Fruit fly (Drosophila melanogaster) whole organism, prepupa: ENCODE measurements around the gene Grx1.

Experiments used
- Blimp-1 ChIP-seq: fragments of 200-800 bp; sonication (Bioruptor generic); optimal IDR thresholded peaks from 3 replicates; lab custom pipeline; 2017; ENCODE audit warnings: missing biosample characterization, missing genetic modification characterization, mild to moderate bottlenecking, moderate library complexity, missing genetic modification reagents
- CG10631 ChIP-seq: fragments of 200-800 bp; sonication (Bioruptor generic); optimal IDR thresholded peaks from 2 replicates; lab custom pipeline; 2016; ENCODE audit warnings: missing biosample characterization, missing genetic modification characterization
- CG10669 ChIP-seq: fragments of 200-800 bp; sonication (Bioruptor generic); optimal IDR thresholded peaks from 3 replicates; lab custom pipeline; 2018; ENCODE audit warnings: missing biosample characterization, mild to moderate bottlenecking, missing genetic modification characterization, moderate library complexity
- CG11294 ChIP-seq: fragments of 200-800 bp; sonication (Bioruptor generic); IDR thresholded peaks from 2 replicates; pipeline ENCODE4 v1.3.6; 2022; ENCODE audit warnings: missing biosample characterization, missing genetic modification characterization
- CG11762 ChIP-seq: fragments of 200-800 bp; sonication (Bioruptor generic); optimal IDR thresholded peaks from 3 replicates; lab custom pipeline; 2016; ENCODE audit warnings: missing biosample characterization, missing genetic modification characterization; ENCODE audit not compliant: insufficient read depth
- CG11902 ChIP-seq: fragments of 200-800 bp; sonication (Bioruptor generic); optimal IDR thresholded peaks from 3 replicates; lab custom pipeline; 2016; ENCODE audit warnings: missing biosample characterization, missing genetic modification characterization
- CG15336 ChIP-seq: fragments of 200-800 bp; sonication (Bioruptor generic); IDR thresholded peaks from 2 replicates; pipeline ENCODE4 v1.3.6; 2022; ENCODE audit warnings: missing biosample characterization, missing genetic modification characterization
- CG3032 ChIP-seq: fragments of 200-800 bp; optimal IDR thresholded peaks from 2 replicates; lab custom pipeline; 2019; ENCODE audit warnings: missing biosample characterization, mild to moderate bottlenecking, missing genetic modification characterization, moderate library complexity
- CG31627 ChIP-seq: fragments of 200-800 bp; sonication (Bioruptor generic); optimal IDR thresholded peaks from 3 replicates; lab custom pipeline; 2016; ENCODE audit warnings: missing biosample characterization, missing genetic modification characterization
- CG32006 ChIP-seq: fragments of 200-800 bp; sonication (Bioruptor generic); optimal IDR thresholded peaks from 3 replicates; lab custom pipeline; 2017; ENCODE audit warnings: missing biosample characterization, mild to moderate bottlenecking, missing genetic modification characterization
- CG34406 ChIP-seq: fragments of 200-800 bp; sonication (Bioruptor generic); optimal IDR thresholded peaks from 3 replicates; lab custom pipeline; 2016; ENCODE audit warnings: missing biosample characterization, missing genetic modification characterization
- CG4318 ChIP-seq: fragments of 200-800 bp; sonication (Bioruptor generic); optimal IDR thresholded peaks from 3 replicates; lab custom pipeline; 2017; ENCODE audit warnings: missing biosample characterization, mild to moderate bottlenecking, missing genetic modification characterization
- CG6163 ChIP-seq: fragments of 200-800 bp; sonication (Bioruptor generic); IDR thresholded peaks from 3 replicates; pipeline ENCODE4 v1.3.6; 2022; ENCODE audit warnings: missing biosample characterization, missing genetic modification characterization
- CG6276 ChIP-seq: fragments of 200-800 bp; sonication (Bioruptor generic); optimal IDR thresholded peaks from 2 replicates; lab custom pipeline; 2017; ENCODE audit warnings: missing biosample characterization, mild to moderate bottlenecking, missing genetic modification characterization
- CG6792 ChIP-seq: fragments of 200-800 bp; sonication (Bioruptor generic); optimal IDR thresholded peaks from 3 replicates; lab custom pipeline; 2016; ENCODE audit warnings: missing biosample characterization, missing genetic modification characterization
- CG6808 ChIP-seq: fragments of 200-800 bp; sonication (Bioruptor generic); optimal IDR thresholded peaks from 3 replicates; lab custom pipeline; 2017; ENCODE audit warnings: missing biosample characterization, missing genetic modification characterization, mild to moderate bottlenecking, moderate library complexity, missing genetic modification reagents
- CG6854 ChIP-seq: fragments of 200-800 bp; sonication (Bioruptor generic); optimal IDR thresholded peaks from 2 replicates; lab custom pipeline; 2017; ENCODE audit warnings: missing biosample characterization, mild to moderate bottlenecking, missing genetic modification characterization
- CG8119 ChIP-seq: fragments of 200-800 bp; sonication (Bioruptor generic); IDR thresholded peaks from 3 replicates; pipeline ENCODE4 v1.3.6; 2022; ENCODE audit warnings: missing biosample characterization, missing genetic modification characterization
- CG8319 ChIP-seq: fragments of 200-800 bp; sonication (Bioruptor generic); optimal IDR thresholded peaks from 3 replicates; lab custom pipeline; 2016; ENCODE audit warnings: missing biosample characterization, missing genetic modification characterization
- CG8632 ChIP-seq: fragments of 200-800 bp; sonication (Bioruptor generic); optimal IDR thresholded peaks from 3 replicates; lab custom pipeline; 2016; ENCODE audit warnings: missing biosample characterization, missing genetic modification characterization
- CG9139 ChIP-seq: fragments of 200-800 bp; sonication (Bioruptor generic); optimal IDR thresholded peaks from 3 replicates; lab custom pipeline; 2017; ENCODE audit warnings: missing biosample characterization, mild to moderate bottlenecking, missing genetic modification characterization
- Eip78C ChIP-seq: fragments of 200-800 bp; sonication (Bioruptor generic); peaks from one replicate; lab custom pipeline; 2016; ENCODE audit warnings: missing biosample characterization, missing genetic modification characterization
- Ets21C ChIP-seq: fragments of 200-800 bp; sonication (Bioruptor generic); optimal IDR thresholded peaks from 3 replicates; lab custom pipeline; 2016; ENCODE audit warnings: missing biosample characterization, missing genetic modification characterization
- Ets96B ChIP-seq: fragments of 200-800 bp; optimal IDR thresholded peaks from 2 replicates; lab custom pipeline; 2019; ENCODE audit warnings: missing biosample characterization, mild to moderate bottlenecking, missing genetic modification characterization, moderate library complexity
- Gug ChIP-seq: fragments of 200-800 bp; sonication (Bioruptor generic); IDR thresholded peaks from 2 replicates; pipeline ENCODE4 v1.3.6; 2022; ENCODE audit warnings: missing biosample characterization, missing genetic modification characterization
- Hr38 ChIP-seq: sonication (Bioruptor generic); optimal IDR thresholded peaks from 2 replicates; lab custom pipeline; 2016; ENCODE audit warnings: missing biosample characterization, missing genetic modification characterization
- Hr39 ChIP-seq: fragments of 200-800 bp; sonication (Bioruptor generic); optimal IDR thresholded peaks from 2 replicates; lab custom pipeline; 2016; ENCODE audit warnings: missing biosample characterization, missing genetic modification characterization
- Hr4 ChIP-seq: fragments of 200-800 bp; sonication (Bioruptor generic); optimal IDR thresholded peaks from 3 replicates; lab custom pipeline; 2016; ENCODE audit warnings: missing biosample characterization, missing genetic modification characterization
- Met ChIP-seq: fragments of 200-800 bp; sonication (Bioruptor generic); optimal IDR thresholded peaks from 3 replicates; lab custom pipeline; 2016; ENCODE audit warnings: missing biosample characterization, missing genetic modification characterization
- OdsH ChIP-seq: fragments of 200-800 bp; sonication (Bioruptor generic); optimal IDR thresholded peaks from 3 replicates; lab custom pipeline; 2016; ENCODE audit warnings: missing biosample characterization, missing genetic modification characterization
- Smox ChIP-seq: fragments of 200-800 bp; sonication (Bioruptor generic); optimal IDR thresholded peaks from 3 replicates; lab custom pipeline; 2016; ENCODE audit warnings: missing biosample characterization, missing genetic modification characterization
- Sox102F ChIP-seq: fragments of 200-800 bp; sonication (Bioruptor generic); optimal IDR thresholded peaks from 2 replicates; lab custom pipeline; 2016; ENCODE audit warnings: missing biosample characterization, mild to moderate bottlenecking, missing genetic modification characterization
- Sox15 ChIP-seq: fragments of 200-800 bp; sonication (Bioruptor generic); optimal IDR thresholded peaks from 3 replicates; lab custom pipeline; 2016; ENCODE audit warnings: missing biosample characterization, missing genetic modification characterization
- achi ChIP-seq: fragments of 200-800 bp; sonication (Bioruptor generic); optimal IDR thresholded peaks from 3 replicates; lab custom pipeline; 2016; ENCODE audit warnings: missing biosample characterization, missing genetic modification characterization
- acj6 ChIP-seq: fragments of 200-800 bp; sonication (Bioruptor generic); optimal IDR thresholded peaks from 3 replicates; lab custom pipeline; 2016; ENCODE audit warnings: missing biosample characterization, missing genetic modification characterization
- cyc ChIP-seq: fragments of 200-800 bp; sonication (Bioruptor generic); optimal IDR thresholded peaks from 3 replicates; lab custom pipeline; 2016; ENCODE audit warnings: missing biosample characterization, missing genetic modification characterization
- dac ChIP-seq: fragments of 200-800 bp; sonication (Bioruptor generic); optimal IDR thresholded peaks from 2 replicates; lab custom pipeline; 2017; ENCODE audit warnings: missing biosample characterization, mild to moderate bottlenecking, missing genetic modification characterization
- dsx ChIP-seq: fragments of 200-800 bp; optimal IDR thresholded peaks from 3 replicates; lab custom pipeline; 2019; ENCODE audit warnings: missing biosample characterization, mild to moderate bottlenecking, missing genetic modification characterization, moderate library complexity; ENCODE audit not compliant: poor library complexity, severe bottlenecking
- eg ChIP-seq: fragments of 200-800 bp; sonication (Bioruptor generic); IDR thresholded peaks from 3 replicates; pipeline ENCODE4 v1.3.6; 2022; ENCODE audit warnings: missing biosample characterization, missing genetic modification characterization
- esn ChIP-seq: fragments of 200-800 bp; sonication (Bioruptor generic); optimal IDR thresholded peaks from 2 replicates; lab custom pipeline; 2016; ENCODE audit warnings: missing biosample characterization, mild to moderate bottlenecking, missing genetic modification characterization, moderate library complexity
- fd59A ChIP-seq: fragments of 200-800 bp; sonication (Bioruptor generic); optimal IDR thresholded peaks from 2 replicates; lab custom pipeline; 2017; ENCODE audit warnings: missing biosample characterization, mild to moderate bottlenecking, missing genetic modification characterization, missing genetic modification reagents
- fd85E ChIP-seq: fragments of 200-800 bp; sonication (Bioruptor generic); optimal IDR thresholded peaks from 3 replicates; lab custom pipeline; 2016; ENCODE audit warnings: missing biosample characterization, missing genetic modification characterization
- fkh ChIP-seq: fragments of 200-800 bp; sonication (Bioruptor generic); optimal IDR thresholded peaks from 3 replicates; lab custom pipeline; 2017; ENCODE audit warnings: missing biosample characterization, mild to moderate bottlenecking, missing genetic modification characterization, moderate library complexity
- lz ChIP-seq: fragments of 200-800 bp; sonication (Bioruptor generic); optimal IDR thresholded peaks from 3 replicates; lab custom pipeline; 2016; ENCODE audit warnings: missing biosample characterization, missing genetic modification characterization
- net ChIP-seq: fragments of 200-800 bp; sonication (Bioruptor generic); optimal IDR thresholded peaks from 3 replicates; lab custom pipeline; 2016; ENCODE audit warnings: missing biosample characterization, missing genetic modification characterization
- pdm3 ChIP-seq: fragments of 200-800 bp; sonication (Bioruptor generic); optimal IDR thresholded peaks from 3 replicates; lab custom pipeline; 2016; ENCODE audit warnings: missing biosample characterization, missing genetic modification characterization
- salr ChIP-seq, 2 experiments: fragments of 200-800 bp; sonication (Bioruptor generic); optimal IDR thresholded peaks; 3 replicates each; lab custom pipeline; 2016 to 2018; ENCODE audit warnings: missing biosample characterization in 2 of 2, missing genetic modification characterization in 2 of 2, mild to moderate bottlenecking in 1 of 2
- spab ChIP-seq: fragments of 200-800 bp; sonication (Bioruptor generic); optimal IDR thresholded peaks from 2 replicates; lab custom pipeline; 2017; ENCODE audit warnings: missing biosample characterization, mild to moderate bottlenecking, missing genetic modification characterization, missing genetic modification reagents
- ss ChIP-seq, 2 experiments: fragments of 200-800 bp; sonication (Bioruptor generic); optimal IDR thresholded peaks; 2 replicates in 1 of 2; 3 replicates in 1 of 2; lab custom pipeline; 2017 to 2018; ENCODE audit warnings: mild to moderate bottlenecking in 2 of 2, missing biosample characterization in 2 of 2, missing genetic modification characterization in 2 of 2, moderate library complexity in 1 of 2
- svp ChIP-seq: fragments of 200-800 bp; sonication (Bioruptor generic); peaks from one replicate; lab custom pipeline; 2016; ENCODE audit warnings: missing biosample characterization, missing genetic modification characterization
- topi ChIP-seq: fragments of 200-800 bp; sonication (Bioruptor generic); optimal IDR thresholded peaks from 3 replicates; lab custom pipeline; 2016; ENCODE audit warnings: missing biosample characterization, missing genetic modification characterization

The Grx1 gene

dm6 chr3L:18840370-18841007, 28.5 kb upstream of the Grx1 start:
- TF ChIP-seq Blimp-1 (GFP tag; lab: Kevin White, UChicago) (no peak), fd59A (GFP tag; lab: Kevin White, UChicago) (no peak), CG15336 (GFP tag; lab: Robert Waterston, UW) (no peak), CG6163 (no peak), CG11902 (GFP tag; lab: Kevin White, UChicago) (no peak), CG8632 (GFP tag; lab: Kevin White, UChicago) (no peak), eg (GFP tag; lab: Robert Waterston, UW) (no peak), Ets96B (tag; lab: Kevin White, UChicago) (peak; percentile 30), lz (peak; percentile 59), ss (GFP tag; optimal IDR thresholded peaks at IDR 0.05; lab: Kevin White, UChicago) (peak in 1 of 2 experiments; percentile 26), CG6808 (GFP tag; lab: Kevin White, UChicago) (peak; percentile 35), fkh (GFP tag; lab: Kevin White, UChicago) (peak; percentile 57), CG9139 (GFP tag; lab: Kevin White, UChicago) (peak; percentile 1), CG10669 (GFP tag; lab: Kevin White, UChicago) (peak; percentile 1), CG31627 (GFP tag; lab: Kevin White, UChicago) (peak; percentile 55), Sox102F (GFP tag; lab: Kevin White, UChicago) (peak; percentile 37), CG8119 (GFP tag; lab: Robert Waterston, UW) (no peak), CG11762 (no peak), dac (GFP tag; lab: Kevin White, UChicago) (no peak), Sox15 (GFP tag; lab: Kevin White, UChicago) (peak; percentile 38), Gug (GFP tag; lab: Robert Waterston, UW) (no peak), achi (GFP tag; lab: Kevin White, UChicago) (peak; percentile 36), CG4318 (GFP tag; lab: Kevin White, UChicago) (no peak), CG11294 (GFP tag; lab: Robert Waterston, UW) (no peak), CG6854 (peak; percentile 67), CG32006 (GFP tag; lab: Kevin White, UChicago) (peak; percentile 69), CG3032 (tag; lab: Kevin White, UChicago) (no peak), svp (GFP tag; lab: Kevin White, UChicago) (peak; percentile 63), Hr39 (GFP tag; lab: Kevin White, UChicago) (peak; percentile 55), cyc (GFP tag; lab: Kevin White, UChicago) (peak; percentile 56), acj6 (GFP tag; lab: Kevin White, UChicago) (peak; percentile 46), fd85E (GFP tag; lab: Kevin White, UChicago) (peak; percentile 42), Hr38 (GFP tag; lab: Kevin White, UChicago) (no peak), salr (GFP tag; optimal IDR thresholded peaks at IDR 0.05; lab: Kevin White, UChicago) (peak in 1 of 2 experiments; percentile 45), topi (GFP tag; lab: Kevin White, UChicago) (peak; percentile 40), Eip78C (peak; percentile 64), CG6276 (GFP tag; lab: Kevin White, UChicago) (peak; percentile 11), esn (GFP tag; lab: Kevin White, UChicago) (peak; percentile 57), CG6792 (peak; percentile 32), spab (GFP tag; lab: Kevin White, UChicago) (no peak), Ets21C (GFP tag; lab: Kevin White, UChicago) (peak; percentile 18), CG34406 (peak; percentile 38), Met (GFP tag; lab: Kevin White, UChicago) (peak; percentile 63), Smox (GFP tag; lab: Kevin White, UChicago) (peak; percentile 51), OdsH (GFP tag; lab: Kevin White, UChicago) (peak; percentile 49), dsx (GFP tag; lab: Kevin White, UChicago) (peak; percentile 14), CG10631 (GFP tag; lab: Kevin White, UChicago) (peak; percentile 40), pdm3 (GFP tag; lab: Kevin White, UChicago) (peak; percentile 51), Hr4 (peak; percentile 52), CG8319 (GFP tag; lab: Kevin White, UChicago) (no peak), net (GFP tag; lab: Kevin White, UChicago) (peak; percentile 59)
